Fruit fly (Drosophila melanogaster) whole organism, embryonic: Measurements from ENCODE around the gene Alms1a.

Experiments
- B-H2 ChIP-seq: fragments of 200-800 bp; sonication (Bioruptor generic); optimal IDR thresholded peaks from 2 replicates; lab custom pipeline; 2018; ENCODE audit warnings: missing biosample characterization, mild to moderate bottlenecking, missing genetic modification characterization
- Blimp-1 ChIP-seq: fragments of 200-800 bp; sonication (Bioruptor generic); optimal IDR thresholded peaks from 3 replicates; lab custom pipeline; 2018; ENCODE audit warnings: missing biosample characterization, missing genetic modification characterization, mild to moderate bottlenecking, moderate library complexity, missing genetic modification reagents
- CG10565 ChIP-seq: fragments of 200-800 bp; sonication (Bioruptor generic); optimal IDR thresholded peaks from 3 replicates; lab custom pipeline; 2016; ENCODE audit warnings: missing biosample characterization, mild to moderate bottlenecking, missing genetic modification characterization
- CG11085 ChIP-seq: fragments of 200-800 bp; sonication (Bioruptor generic); IDR thresholded peaks from 2 replicates; pipeline ENCODE4 v1.3.6; 2022; ENCODE audit warnings: missing biosample characterization, missing genetic modification characterization
- CG11456 ChIP-seq: fragments of 200-800 bp; sonication (Bioruptor generic); IDR thresholded peaks from 3 replicates; pipeline ENCODE4 v1.3.6; 2022; ENCODE audit warnings: missing biosample characterization, missing genetic modification characterization
- CG11695 ChIP-seq: fragments of 200-800 bp; sonication (Bioruptor generic); IDR thresholded peaks from 3 replicates; pipeline ENCODE4 v1.3.6; 2022; ENCODE audit warnings: missing biosample characterization, missing genetic modification characterization
- CG12391 ChIP-seq: fragments of 200-800 bp; sonication (Bioruptor generic); optimal IDR thresholded peaks from 3 replicates; lab custom pipeline; 2018; ENCODE audit warnings: missing biosample characterization, mild to moderate bottlenecking, missing genetic modification characterization, moderate library complexity
- CG12769 ChIP-seq: fragments of 200-800 bp; sonication (Bioruptor generic); optimal IDR thresholded peaks from 2 replicates; lab custom pipeline; 2019; ENCODE audit warnings: missing biosample characterization, mild to moderate bottlenecking, missing genetic modification characterization, moderate library complexity
- CG13775 ChIP-seq: fragments of 200-800 bp; sonication (Bioruptor generic); optimal IDR thresholded peaks from 3 replicates; lab custom pipeline; 2017; ENCODE audit warnings: missing biosample characterization, mild to moderate bottlenecking, missing genetic modification characterization
- CG15011 ChIP-seq: fragments of 200-800 bp; sonication (Bioruptor generic); optimal IDR thresholded peaks from 3 replicates; lab custom pipeline; 2018; ENCODE audit warnings: missing biosample characterization, mild to moderate bottlenecking, missing genetic modification characterization
- CG15269 ChIP-seq: fragments of 200-800 bp; sonication (Bioruptor generic); optimal IDR thresholded peaks from 2 replicates; lab custom pipeline; 2018; ENCODE audit warnings: missing biosample characterization, mild to moderate bottlenecking, missing genetic modification characterization, moderate library complexity
- CG1602 ChIP-seq: fragments of 200-800 bp; sonication (Bioruptor generic); optimal IDR thresholded peaks from 3 replicates; lab custom pipeline; 2016; ENCODE audit warnings: missing biosample characterization, missing genetic modification characterization
- CG17385 ChIP-seq: fragments of 200-800 bp; sonication (Bioruptor generic); optimal IDR thresholded peaks from 3 replicates; lab custom pipeline; 2018; ENCODE audit warnings: missing biosample characterization, mild to moderate bottlenecking, missing genetic modification characterization
- CG32532 ChIP-seq: fragments of 200-800 bp; sonication (Bioruptor generic); IDR thresholded peaks from 2 replicates; pipeline ENCODE4 v1.3.6; 2022; ENCODE audit warnings: missing biosample characterization, missing genetic modification characterization
- CG32772 ChIP-seq: fragments of 200-800 bp; sonication (Bioruptor generic); IDR thresholded peaks from 2 replicates; pipeline ENCODE4 v1.3.6; 2022; ENCODE audit warnings: missing biosample characterization, missing genetic modification characterization
- CG33557 ChIP-seq: fragments of 200-800 bp; sonication (Bioruptor generic); optimal IDR thresholded peaks from 2 replicates; lab custom pipeline; 2019; ENCODE audit warnings: missing biosample characterization, mild to moderate bottlenecking, missing genetic modification characterization, moderate library complexity
- CG3838 ChIP-seq: fragments of 200-800 bp; sonication (Bioruptor generic); optimal IDR thresholded peaks from 3 replicates; lab custom pipeline; 2016; ENCODE audit warnings: missing biosample characterization, missing genetic modification characterization
- CG43689 ChIP-seq: fragments of 200-800 bp; sonication (Bioruptor generic); IDR thresholded peaks from 2 replicates; pipeline ENCODE4 v1.3.6; 2022; ENCODE audit warnings: missing biosample characterization, missing genetic modification characterization
- CG8388 ChIP-seq: fragments of 200-800 bp; sonication (Bioruptor generic); optimal IDR thresholded peaks from 2 replicates; lab custom pipeline; 2019; ENCODE audit warnings: missing biosample characterization, mild to moderate bottlenecking, missing genetic modification characterization, moderate library complexity
- CG9215 ChIP-seq: fragments of 200-800 bp; sonication (Bioruptor generic); IDR thresholded peaks from 2 replicates; pipeline ENCODE4 v1.3.6; 2022; ENCODE audit warnings: missing biosample characterization, missing genetic modification characterization
- D ChIP-seq, 2 experiments: fragments of 200-800 bp in 1 of 2; fragments of >200 bp in 1 of 2; sonication (Bioruptor generic) in 1 of 2; optimal IDR thresholded peaks; 2 replicates in 1 of 2; 3 replicates in 1 of 2; lab custom pipeline; 2017; ENCODE audit warnings: mild to moderate bottlenecking in 1 of 2, missing biosample characterization in 1 of 2, missing genetic modification characterization in 1 of 2, missing genetic modification reagents in 1 of 2
- H2.0 ChIP-seq: fragments of 200-800 bp; sonication (Bioruptor generic); IDR thresholded peaks from 2 replicates; pipeline ENCODE4 v1.3.6; 2022; ENCODE audit warnings: missing biosample characterization, missing genetic modification characterization
- Hr39 ChIP-seq: fragments of >200 bp; optimal IDR thresholded peaks from 2 replicates; lab custom pipeline; 2017
- MESR4 ChIP-seq: fragments of 200-800 bp; sonication (Bioruptor generic); optimal IDR thresholded peaks from 2 replicates; lab custom pipeline; 2018; ENCODE audit warnings: missing biosample characterization, mild to moderate bottlenecking, missing genetic modification characterization, moderate library complexity
- Myb ChIP-seq: fragments of 200-800 bp; sonication (Bioruptor generic); optimal IDR thresholded peaks from 2 replicates; lab custom pipeline; 2016; ENCODE audit warnings: missing biosample characterization, missing genetic modification characterization
- NC2β ChIP-seq: fragments of 200-800 bp; sonication (Bioruptor generic); optimal IDR thresholded peaks from 2 replicates; lab custom pipeline; 2016; ENCODE audit warnings: missing biosample characterization, missing genetic modification characterization
- Neu2 ChIP-seq: fragments of 200-800 bp; sonication (Bioruptor generic); optimal IDR thresholded peaks from 3 replicates; lab custom pipeline; 2016; ENCODE audit warnings: missing biosample characterization, missing genetic modification characterization, borderline replicate concordance
- Oaz ChIP-seq: fragments of 200-800 bp; sonication (Bioruptor generic); IDR thresholded peaks from 2 replicates; pipeline ENCODE4 v1.3.6; 2022; ENCODE audit warnings: missing biosample characterization, missing genetic modification characterization
- Opbp ChIP-seq: fragments of 200-800 bp; sonication (Bioruptor generic); IDR thresholded peaks from 3 replicates; pipeline ENCODE4 v1.3.6; 2022; ENCODE audit warnings: missing biosample characterization, missing genetic modification characterization; ENCODE audit not compliant: partially characterized antibody
- Sox102F ChIP-seq: fragments of 200-800 bp; sonication (Bioruptor generic); optimal IDR thresholded peaks from 2 replicates; lab custom pipeline; 2018; ENCODE audit warnings: missing biosample characterization, mild to moderate bottlenecking, missing genetic modification characterization, moderate library complexity
- Xbp1 ChIP-seq: fragments of 200-800 bp; sonication (Bioruptor generic); optimal IDR thresholded peaks from 3 replicates; lab custom pipeline; 2016; ENCODE audit warnings: missing biosample characterization, mild to moderate bottlenecking, missing genetic modification characterization
- abd-A ChIP-seq: fragments of 200-800 bp; sonication (Bioruptor generic); optimal IDR thresholded peaks from 3 replicates; lab custom pipeline; 2019; ENCODE audit warnings: missing biosample characterization, mild to moderate bottlenecking, missing genetic modification characterization, moderate library complexity
- btn ChIP-seq: fragments of 200-800 bp; sonication (Bioruptor generic); optimal IDR thresholded peaks from 2 replicates; lab custom pipeline; 2016; ENCODE audit warnings: missing biosample characterization, missing genetic modification characterization
- corto ChIP-seq: fragments of 200-800 bp; sonication (Bioruptor generic); optimal IDR thresholded peaks from 2 replicates; lab custom pipeline; 2016; ENCODE audit warnings: missing biosample characterization, mild to moderate bottlenecking, missing genetic modification characterization, moderate library complexity
- crp ChIP-seq, 2 experiments: fragments of 200-800 bp; sonication (Bioruptor generic); optimal IDR thresholded peaks; 2 replicates in 1 of 2; 3 replicates in 1 of 2; lab custom pipeline; 2017; ENCODE audit warnings: missing biosample characterization in 2 of 2, missing genetic modification characterization in 2 of 2, mild to moderate bottlenecking in 1 of 2, moderate library complexity in 1 of 2
- dpn ChIP-seq, 2 experiments: fragments of 200-800 bp; sonication (Bioruptor generic); optimal IDR thresholded peaks; 3 replicates each; lab custom pipeline; 2016; ENCODE audit warnings: missing biosample characterization in 2 of 2, missing genetic modification characterization in 2 of 2
- dysf ChIP-seq: fragments of 200-800 bp; sonication (Bioruptor generic); IDR thresholded peaks from 3 replicates; pipeline ENCODE4 v1.3.6; 2022; ENCODE audit warnings: missing biosample characterization, missing genetic modification characterization
- emc ChIP-seq: fragments of 200-800 bp; sonication (Bioruptor generic); optimal IDR thresholded peaks from 2 replicates; lab custom pipeline; 2016; ENCODE audit warnings: missing biosample characterization, missing genetic modification characterization
- exex ChIP-seq: fragments of 200-800 bp; sonication (Bioruptor generic); optimal IDR thresholded peaks from 4 replicates; lab custom pipeline; 2018; ENCODE audit warnings: missing biosample characterization, mild to moderate bottlenecking, missing genetic modification characterization, moderate library complexity
- fd102C ChIP-seq: fragments of 200-800 bp; sonication (Bioruptor generic); optimal IDR thresholded peaks from 2 replicates; lab custom pipeline; 2018; ENCODE audit warnings: missing biosample characterization, mild to moderate bottlenecking, missing genetic modification characterization, moderate library complexity
- nerfin-1 ChIP-seq: fragments of 200-800 bp; sonication (Bioruptor generic); optimal IDR thresholded peaks from 3 replicates; lab custom pipeline; 2019; ENCODE audit warnings: missing biosample characterization, mild to moderate bottlenecking, missing genetic modification characterization, moderate library complexity
- nerfin-2 ChIP-seq: fragments of 200-800 bp; sonication (Bioruptor generic); IDR thresholded peaks from 2 replicates; pipeline ENCODE4 v1.3.6; 2022; ENCODE audit warnings: missing biosample characterization, missing genetic modification characterization; ENCODE audit not compliant: partially characterized antibody
- row ChIP-seq: fragments of 200-800 bp; sonication (Bioruptor generic); IDR thresholded peaks from 3 replicates; pipeline ENCODE4 v1.3.6; 2022; ENCODE audit warnings: missing biosample characterization, missing genetic modification characterization
- seq ChIP-seq: fragments of 200-800 bp; sonication (Bioruptor generic); IDR thresholded peaks from 2 replicates; pipeline ENCODE4 v1.3.6; 2022; ENCODE audit warnings: missing biosample characterization, missing genetic modification characterization
- ssp ChIP-seq: fragments of 200-800 bp; sonication (Bioruptor generic); IDR thresholded peaks from 2 replicates; pipeline ENCODE4 v1.3.6; 2022; ENCODE audit warnings: missing biosample characterization, missing genetic modification characterization
- tap ChIP-seq: fragments of 200-800 bp; optimal IDR thresholded peaks from 3 replicates; lab custom pipeline; 2019; ENCODE audit warnings: missing biosample characterization, mild to moderate bottlenecking, missing genetic modification characterization, moderate library complexity
- ttk ChIP-seq: fragments of 200-800 bp; sonication (Bioruptor generic); IDR thresholded peaks from 2 replicates; pipeline ENCODE4 v2.1.2; 2022; ENCODE audit warnings: missing biosample characterization, missing genetic modification characterization
- twi ChIP-seq: fragments of 200-800 bp; optimal IDR thresholded peaks from 2 replicates; lab custom pipeline; 2019; ENCODE audit warnings: missing biosample characterization, mild to moderate bottlenecking, missing genetic modification characterization, moderate library complexity
- vnd ChIP-seq: fragments of 200-800 bp; sonication (Bioruptor generic); IDR thresholded peaks from 3 replicates; pipeline ENCODE4 v1.3.6; 2022; ENCODE audit warnings: missing biosample characterization, missing genetic modification characterization; ENCODE audit not compliant: partially characterized antibody
- vvl ChIP-seq: fragments of 200-800 bp; sonication (Bioruptor generic); IDR thresholded peaks from 2 replicates; pipeline ENCODE4 v1.3.6; 2022; ENCODE audit warnings: missing biosample characterization, missing genetic modification characterization

Gene Alms1a

dm6 chrX:4649751-4650150, 13.9 kb upstream of the Alms1a start, which contains the start of the genes Cbp80 and Torsin (continued):
- TF ChIP-seq emc (GFP tag; lab: Kevin White, UChicago) (no peak), CG15011 (GFP tag; lab: Kevin White, UChicago) (no peak), tap (tag; lab: Kevin White, UChicago) (no peak), dysf (GFP tag; lab: Robert Waterston, UW) (no peak), Hr39 (lab: Kevin White, UChicago) (no peak), Blimp-1 (GFP tag; lab: Kevin White, UChicago) (no peak), nerfin-1 (tag; lab: Kevin White, UChicago) (peak; percentile 68), CG33557 (GFP tag; lab: Kevin White, UChicago) (no peak), CG3838 (GFP tag; lab: Kevin White, UChicago) (no peak), row (GFP tag; lab: Robert Waterston, UW) (peak; percentile 70), ssp (GFP tag; lab: Robert Waterston, UW) (0 out of 2 replicates have a peak, but pooled peaks have one; percentile 22), CG1602 (GFP tag; lab: Kevin White, UChicago) (no peak), CG43689 (GFP tag; lab: Robert Waterston, UW) (no peak), CG13775 (GFP tag; lab: Kevin White, UChicago) (peak; percentile 1), CG9215 (no peak), Sox102F (no peak), dpn (GFP tag; optimal IDR thresholded peaks at IDR 0.05; lab: Kevin White, UChicago) (peak in 1 of 2 experiments; percentile 5), CG11695 (GFP tag; lab: Robert Waterston, UW) (no peak), seq (GFP tag; lab: Robert Waterston, UW) (no peak), crp (GFP tag; optimal IDR thresholded peaks at IDR 0.05; lab: Kevin White, UChicago) (no peak), abd-A (tag; lab: Kevin White, UChicago) (no peak), MESR4 (GFP tag; lab: Kevin White, UChicago) (peak; percentile 43), nerfin-2 (GFP tag; lab: Robert Waterston, UW) (peak; percentile 93), D (optimal IDR thresholded peaks at IDR 0.05; lab: Kevin White, UChicago) (peak; percentile 19), D (GFP tag; optimal IDR thresholded peaks at IDR 0.05; lab: Kevin White, UChicago) (no peak), twi (tag; lab: Kevin White, UChicago) (no peak), CG12769 (tag; lab: Kevin White, UChicago) (no peak), NC2β (no peak), corto (GFP tag; lab: Kevin White, UChicago) (no peak), Neu2 (GFP tag; lab: Kevin White, UChicago) (no peak), CG11085 (GFP tag; lab: Robert Waterston, UW) (no peak), Opbp (GFP tag; lab: Robert Waterston, UW) (peak; percentile 75), btn (GFP tag; lab: Kevin White, UChicago) (no peak), Xbp1 (no peak), CG10565 (GFP tag; lab: Kevin White, UChicago) (no peak), CG8388 (GFP tag; lab: Kevin White, UChicago) (no peak), exex (tag; lab: Kevin White, UChicago) (no peak), vvl (GFP tag; lab: Robert Waterston, UW) (peak; percentile 21; the same call in 1 of the 2 replicates), CG32532 (GFP tag; lab: Robert Waterston, UW) (no peak; the same call in 1 of the 2 replicates), Oaz (GFP tag; lab: Robert Waterston, UW) (no peak), CG11456 (GFP tag; lab: Robert Waterston, UW) (no peak), vnd (peak; percentile 93), CG32772 (peak; percentile 68), fd102C (no peak), CG17385 (GFP tag; lab: Kevin White, UChicago) (no peak), ttk (GFP tag; lab: Robert Waterston, UW) (no peak), H2.0 (0 out of 2 replicates have a peak, but pooled peaks have one; percentile 16), B-H2 (no peak), Myb (GFP tag; lab: Kevin White, UChicago) (peak; percentile 25), CG12391 (tag; lab: Kevin White, UChicago) (peak; percentile 14), CG15269 (tag; lab: Kevin White, UChicago) (no peak)
